Worm (Caenorhabditis elegans) whole organism, L2 larva: ENCODE results near the gene E02C12.11.

Experiments
- C34F6.9 ChIP-seq: fragments of 150-350 bp; optimal IDR thresholded peaks from 2 replicates; lab custom pipeline; 2014; ENCODE audit warnings: missing biosample characterization, missing genetic modification characterization
- F13H6.1 ChIP-seq: sonication (generic microtip); optimal IDR thresholded peaks from 2 replicates; lab custom pipeline; 2016; ENCODE audit warnings: missing genetic modification characterization, missing compliant biosample characterization
- R02D3.7 ChIP-seq: fragments of 150-350 bp; optimal IDR thresholded peaks from 2 replicates; lab custom pipeline; 2014; ENCODE audit warnings: missing biosample characterization, missing genetic modification characterization
- aly-2 ChIP-seq: fragments of 150-350 bp; optimal IDR thresholded peaks from 2 replicates; lab custom pipeline; 2014; ENCODE audit warnings: missing biosample characterization, missing genetic modification characterization
- ama-1 ChIP-seq: fragments of 150-350 bp; optimal IDR thresholded peaks from 2 replicates; lab custom pipeline; 2018; ENCODE audit warnings: inconsistent platforms
- blmp-1 ChIP-seq: sonication (generic microtip); optimal IDR thresholded peaks from 2 replicates; lab custom pipeline; 2017; ENCODE audit warnings: missing genetic modification characterization, mild to moderate bottlenecking, missing compliant biosample characterization, antibody characterized with exemption, moderate library complexity; ENCODE audit not compliant: insufficient read depth
- ceh-82 ChIP-seq: fragments of 150-350 bp; optimal IDR thresholded peaks from 2 replicates; lab custom pipeline; 2014; ENCODE audit warnings: missing biosample characterization, missing genetic modification characterization
- crh-2 ChIP-seq: sonication (generic microtip); optimal IDR thresholded peaks from 2 replicates; lab custom pipeline; 2017; ENCODE audit warnings: missing biosample characterization, missing genetic modification characterization
- dmd-4 ChIP-seq: sonication (generic microtip); optimal IDR thresholded peaks from 2 replicates; lab custom pipeline; 2017; ENCODE audit warnings: missing biosample characterization, missing genetic modification characterization
- egl-27 ChIP-seq: sonication (generic microtip); optimal IDR thresholded peaks from 3 replicates; lab custom pipeline; 2017; ENCODE audit warnings: missing biosample characterization, missing genetic modification reagents, missing genetic modification characterization
- elt-1 ChIP-seq: fragments of 150-350 bp; optimal IDR thresholded peaks from 2 replicates; lab custom pipeline; 2014; ENCODE audit warnings: missing biosample characterization, missing genetic modification characterization
- fos-1 ChIP-seq: fragments of 150-350 bp; optimal IDR thresholded peaks from 2 replicates; lab custom pipeline; 2014; ENCODE audit warnings: missing biosample characterization, missing genetic modification characterization
- gmeb-1 ChIP-seq: fragments of 150-350 bp; optimal IDR thresholded peaks from 2 replicates; lab custom pipeline; 2014; ENCODE audit warnings: missing biosample characterization, missing genetic modification characterization
- lin-11 ChIP-seq: fragments of 150-350 bp; sonication (generic microtip); optimal IDR thresholded peaks from 2 replicates; lab custom pipeline; 2014; ENCODE audit warnings: missing biosample characterization, missing genetic modification characterization, inconsistent platforms, mixed read lengths
- lin-13 ChIP-seq: fragments of 150-350 bp; optimal IDR thresholded peaks from 2 replicates; lab custom pipeline; 2014; ENCODE audit warnings: missing biosample characterization, missing genetic modification reagents, missing genetic modification characterization
- lsy-2 ChIP-seq, 2 experiments: fragments of 150-350 bp in 1 of 2; sonication (generic microtip) in 1 of 2; optimal IDR thresholded peaks; 2 replicates each; lab custom pipeline; 2014 to 2017; ENCODE audit warnings: missing biosample characterization in 2 of 2, missing genetic modification characterization in 2 of 2
- mab-5 ChIP-seq: fragments of 150-350 bp; optimal IDR thresholded peaks from 2 replicates; lab custom pipeline; 2014; ENCODE audit warnings: missing biosample characterization, missing genetic modification characterization
- mdl-1 ChIP-seq, 2 experiments: fragments of 150-350 bp in 1 of 2; sonication (generic microtip) in 1 of 2; optimal IDR thresholded peaks; 2 replicates each; lab custom pipeline; 2017; ENCODE audit warnings: missing biosample characterization in 2 of 2, missing genetic modification characterization in 2 of 2
- nhr-10 ChIP-seq: sonication (generic microtip); optimal IDR thresholded peaks from 2 replicates; lab custom pipeline; 2017; ENCODE audit warnings: missing biosample characterization, missing genetic modification characterization
- nhr-11 ChIP-seq: fragments of 150-350 bp; optimal IDR thresholded peaks from 2 replicates; lab custom pipeline; 2014; ENCODE audit warnings: missing biosample characterization, missing genetic modification characterization
- nhr-12 ChIP-seq: fragments of 150-350 bp; optimal IDR thresholded peaks from 2 replicates; lab custom pipeline; 2014; ENCODE audit warnings: missing biosample characterization, missing genetic modification characterization
- nhr-129 ChIP-seq: fragments of 150-350 bp; optimal IDR thresholded peaks from 2 replicates; lab custom pipeline; 2014; ENCODE audit warnings: missing biosample characterization, missing genetic modification characterization
- nhr-21 ChIP-seq: fragments of 150-350 bp; optimal IDR thresholded peaks from 2 replicates; lab custom pipeline; 2014; ENCODE audit warnings: missing biosample characterization, missing genetic modification characterization
- nhr-237 ChIP-seq: fragments of 150-350 bp; optimal IDR thresholded peaks from 2 replicates; lab custom pipeline; 2014; ENCODE audit warnings: missing biosample characterization, missing genetic modification characterization
- nhr-25 ChIP-seq: fragments of 150-350 bp; sonication (generic microtip); optimal IDR thresholded peaks from 3 replicates; lab custom pipeline; 2014; ENCODE audit warnings: missing biosample characterization, missing genetic modification characterization
- nhr-6 ChIP-seq: fragments of 150-350 bp; optimal IDR thresholded peaks from 2 replicates; lab custom pipeline; 2014; ENCODE audit warnings: missing biosample characterization, missing genetic modification characterization
- nhr-77 ChIP-seq: fragments of 150-350 bp; optimal IDR thresholded peaks from 2 replicates; lab custom pipeline; 2014; ENCODE audit warnings: missing biosample characterization, missing genetic modification characterization
- peb-1 ChIP-seq: fragments of 150-350 bp; optimal IDR thresholded peaks from 2 replicates; lab custom pipeline; 2014; ENCODE audit warnings: missing biosample characterization, missing genetic modification characterization
- sem-4 ChIP-seq: fragments of 150-350 bp; optimal IDR thresholded peaks from 2 replicates; lab custom pipeline; 2014; ENCODE audit warnings: missing biosample characterization, missing genetic modification reagents, missing genetic modification characterization
- skn-1 ChIP-seq: sonication (generic microtip); optimal IDR thresholded peaks from 2 replicates; lab custom pipeline; 2017; ENCODE audit warnings: missing biosample characterization, missing genetic modification characterization
- sma-3 ChIP-seq: sonication (generic microtip); optimal IDR thresholded peaks from 2 replicates; lab custom pipeline; 2016; ENCODE audit warnings: missing genetic modification reagents, missing genetic modification characterization, missing compliant biosample characterization
- sma-9 ChIP-seq, 2 experiments: fragments of 150-350 bp in 1 of 2; sonication (generic microtip) in 1 of 2; optimal IDR thresholded peaks; 2 replicates each; lab custom pipeline; 2014 to 2016; ENCODE audit warnings: missing genetic modification characterization in 2 of 2, mild to moderate bottlenecking in 1 of 2, missing biosample characterization in 1 of 2, missing compliant biosample characterization in 1 of 2, missing genetic modification reagents in 1 of 2, moderate library complexity in 1 of 2
- unc-39 ChIP-seq: fragments of 150-350 bp; optimal IDR thresholded peaks from 2 replicates; lab custom pipeline; 2014; ENCODE audit warnings: missing biosample characterization, missing genetic modification characterization
- zag-1 ChIP-seq: fragments of 150-350 bp; optimal IDR thresholded peaks from 2 replicates; lab custom pipeline; 2014; ENCODE audit warnings: missing biosample characterization, missing genetic modification characterization
- ztf-1 ChIP-seq: fragments of 200-800 bp; sonication (Bioruptor generic); conservative IDR thresholded peaks from 2 replicates; pipeline ENCODE4 v1.3.6; 2022; ENCODE audit warnings: missing genetic modification characterization, missing compliant biosample characterization

E02C12.11 gene

ce11 chrV:9424514-9424913 lies 44.8 kb upstream of the E02C12.11 start (continued):
- TF ChIP-seq elt-1 (tag; lab: Kevin White, UChicago) (no peak), nhr-237 (tag; lab: Kevin White, UChicago) (no peak), zag-1 (tag; lab: Kevin White, UChicago) (no peak), mdl-1 (tag; optimal IDR thresholded peaks at IDR 0.05; lab: Kevin White, UChicago) (peak in 1 of 2 experiments; percentile 15), crh-2 (tag; lab: Kevin White, UChicago) (peak; percentile 20), lin-11 (no peak), blmp-1 (tag; lab: Kevin White, UChicago) (no peak)

ce11 chrV:9423539-9423938 lies 43.8 kb upstream of the E02C12.11 start:
- no peak for TF ChIP-seq aly-2
- TF ChIP-seq nhr-25 (tag; lab: Kevin White, UChicago): peak; percentile 49
- TF ChIP-seq sem-4 (tag; lab: Kevin White, UChicago): no peak
- peak; percentile 30 for TF ChIP-seq nhr-129

- TF ChIP-seq R02D3.7 (no peak), nhr-129 (peak; percentile 0), F13H6.1 (peak; percentile 62)
These were observed 43.0 kb upstream of the E02C12.11 start for ce11 chrV:9422745-9423144.

ce11 chrV:9416624-9417023 lies 36.9 kb upstream of the E02C12.11 start, which contains the start of gene F36D4.1:
Gene F36D4.1, plus strand, starts transcription at chrV:9416924.
- TF ChIP-seq fos-1 (no peak), ceh-82 (tag; lab: Kevin White, UChicago) (no peak), peb-1 (tag; lab: Kevin White, UChicago) (no peak), R02D3.7 (no peak), unc-39 (tag; lab: Kevin White, UChicago) (no peak)
- TF ChIP-seq, all 48 proteins: peak for 0

- TF ChIP-seq unc-39 (tag; lab: Kevin White, UChicago): no peak
- no peak for TF ChIP-seq dmd-4
- TF ChIP-seq mdl-1 (tag; optimal IDR thresholded peaks at IDR 0.05; lab: Kevin White, UChicago): no peak
- TF ChIP-seq aly-2: no peak
- no peak for TF ChIP-seq egl-27 (tag; lab: Kevin White, UChicago)
- TF ChIP-seq ceh-82 (tag; lab: Kevin White, UChicago): no peak
- TF ChIP-seq crh-2 (tag; lab: Kevin White, UChicago): no peak
These were observed 34.8 kb upstream of the E02C12.11 start, which contains the start of gene F36D4.4 for ce11 chrV:9414516-9414915. Gene F36D4.4, minus strand, starts transcription at chrV:9414616.

- TF ChIP-seq lsy-2 (tag; optimal IDR thresholded peaks at IDR 0.05; lab: Kevin White, UChicago) (no peak), nhr-129 (no peak), elt-1 (tag; lab: Kevin White, UChicago) (no peak)
These were observed 29.2 kb upstream of the E02C12.11 start for ce11 chrV:9408869-9409268.

ce11 chrV:9406890-9407289 lies 27.2 kb upstream of the E02C12.11 start:
- no peak for TF ChIP-seq mab-5 (tag; lab: Kevin White, UChicago)
- TF ChIP-seq skn-1 (tag; lab: Kevin White, UChicago): no peak
- TF ChIP-seq nhr-12 (tag; lab: Kevin White, UChicago): no peak
- no peak for TF ChIP-seq ama-1 (lab: Kevin White, UChicago)
- TF ChIP-seq nhr-11: no peak
- TF ChIP-seq lin-13: no peak
- TF ChIP-seq dmd-4: no peak
- peak; percentile 14 for TF ChIP-seq C34F6.9
- no peak for TF ChIP-seq aly-2
- TF ChIP-seq ztf-1 (GFP tag; lab: Robert Waterston, UW): no peak
- TF ChIP-seq nhr-77 (tag; lab: Kevin White, UChicago): no peak
- TF ChIP-seq nhr-129: peak; percentile 59
- no peak for TF ChIP-seq gmeb-1 (tag; lab: Kevin White, UChicago)
- peak; percentile 6 for TF ChIP-seq sma-9 (GFP tag; optimal IDR thresholded peaks at IDR 0.05; lab: Kevin White, UChicago)
- no peak for TF ChIP-seq sma-9 (tag; optimal IDR thresholded peaks at IDR 0.05; lab: Kevin White, UChicago)
- TF ChIP-seq lsy-2 (tag; optimal IDR thresholded peaks at IDR 0.05; lab: Kevin White, UChicago): no peak
- TF ChIP-seq sma-3 (GFP tag; lab: Kevin White, UChicago): no peak
- no peak for TF ChIP-seq fos-1
- no peak for TF ChIP-seq nhr-10
- TF ChIP-seq nhr-21 (tag; lab: Kevin White, UChicago): no peak
- no peak for TF ChIP-seq nhr-25 (tag; lab: Kevin White, UChicago)
- no peak for TF ChIP-seq nhr-6
- no peak for TF ChIP-seq ceh-82 (tag; lab: Kevin White, UChicago)
- TF ChIP-seq, all 48 proteins: peak for 3
